Worm (Caenorhabditis elegans) whole organism, L4/young adult: ENCODE measurements around the gene Y73C8C.10.

Source experiments
- W03F9.2 ChIP-seq: fragments of 150-350 bp; optimal IDR thresholded peaks from 2 replicates; lab custom pipeline; 2014; ENCODE audit warnings: missing biosample characterization, missing genetic modification characterization
- dao-5 ChIP-seq: sonication (generic microtip); optimal IDR thresholded peaks from 2 replicates; lab custom pipeline; 2016; ENCODE audit warnings: missing genotype, missing genetic modification characterization, moderate library complexity, missing compliant biosample characterization
- him-1 ChIP-seq: sonication (generic microtip); optimal IDR thresholded peaks from 2 replicates; lab custom pipeline; 2016; ENCODE audit warnings: missing genotype, missing genetic modification reagents, missing genetic modification characterization, missing compliant biosample characterization

ce11 chrV:3088768-3089167, 38.8 kb downstream of the Y73C8C.10 start, which contains the start of gene acs-21:
- TF ChIP-seq him-1: no peak
- TF ChIP-seq W03F9.2 (tag; lab: Kevin White, UChicago): no peak
- TF ChIP-seq dao-5 (tag; lab: Kevin White, UChicago): no peak
